Worm (Caenorhabditis elegans): ENCODE measurements around the gene str-130.

DNA sequence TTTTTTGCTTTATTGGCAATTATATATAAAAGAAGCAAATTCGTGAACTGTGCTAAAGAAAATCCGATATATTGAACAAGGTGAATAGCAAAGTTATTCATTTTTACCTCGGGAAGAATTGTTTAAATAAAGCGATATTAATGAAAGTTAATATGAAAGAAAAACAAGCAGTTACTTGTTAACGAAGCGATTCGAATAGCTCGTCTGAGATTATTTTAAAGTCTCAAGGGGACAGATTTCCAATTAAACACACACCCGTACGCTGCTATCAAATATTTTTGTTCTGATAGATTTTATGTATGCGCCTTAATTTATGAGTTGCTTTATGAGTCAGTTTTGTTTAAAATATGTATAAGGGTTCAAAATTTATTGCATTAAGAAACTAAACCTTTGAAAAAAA lies 22.7 kb downstream of the str-130 start, which contains the start of gene str-140:
- TF ChIP-seq tbx-11 (GFP tag; IDR thresholded peaks at IDR 0.05) (no peak), ceh-36 (tag; optimal IDR thresholded peaks at IDR 0.05) (no peak)

Data from whole organism, early embryonic.